Fruit fly (Drosophila melanogaster) whole organism: ENCODE measurements around the gene awd.

Experiments used
- pan ChIP-seq: fragments of >200 bp; optimal IDR thresholded peaks from 2 replicates; lab custom pipeline; 2017
- usp ChIP-seq: fragments of >200 bp; optimal IDR thresholded peaks from 2 replicates; lab custom pipeline; 2017; ENCODE audit warnings: missing biosample characterization, missing genetic modification characterization, mixed read lengths

DNA sequence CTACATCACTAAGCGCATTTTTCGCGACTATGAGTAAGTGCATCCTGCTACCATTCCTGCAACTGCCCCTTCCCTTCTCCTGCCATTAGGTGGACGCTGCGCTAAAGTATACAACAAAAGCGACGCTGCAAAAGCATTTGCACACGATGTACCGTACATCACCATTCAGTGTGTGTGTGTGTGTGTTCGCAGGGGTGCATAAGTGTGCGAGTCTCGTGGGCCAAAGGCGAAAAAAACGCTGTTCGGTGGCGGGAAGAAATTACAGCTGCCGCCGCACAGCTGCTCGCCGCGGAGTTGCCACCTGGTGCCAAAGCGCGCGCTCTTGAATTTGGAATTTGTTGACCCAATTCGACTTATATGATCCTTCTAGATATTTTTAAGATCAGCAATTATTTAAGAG is 48.6 kb upstream of the awd start:
- no peak for TF ChIP-seq pan (lab: Kevin White, UChicago)
- TF ChIP-seq usp: no peak
